Worm (Caenorhabditis elegans) whole organism, late embryonic: ENCODE data around the gene best-14.

Experiments used
- C08G9.2 ChIP-seq: sonication (generic microtip); optimal IDR thresholded peaks from 2 replicates; lab custom pipeline; 2016; ENCODE audit warnings: mild to moderate bottlenecking, missing genetic modification characterization, moderate library complexity, missing compliant biosample characterization
- K02D7.2 ChIP-seq: sonication (generic microtip); optimal IDR thresholded peaks from 2 replicates; lab custom pipeline; 2017; ENCODE audit warnings: mild to moderate bottlenecking, missing genetic modification characterization, missing compliant biosample characterization
- K09A11.1 ChIP-seq: sonication (generic microtip); optimal IDR thresholded peaks from 2 replicates; lab custom pipeline; 2017; ENCODE audit warnings: antibody characterized with exemption, mild to moderate bottlenecking, missing genetic modification characterization, missing compliant biosample characterization; ENCODE audit not compliant: insufficient read depth
- T23F11.4 ChIP-seq: fragments of 200-800 bp; sonication (Bioruptor generic); optimal IDR thresholded peaks from 2 replicates; lab custom pipeline; 2018; ENCODE audit warnings: mild to moderate bottlenecking, missing genetic modification characterization, missing compliant biosample characterization
- ama-1 ChIP-seq: fragments of 150-350 bp; optimal IDR thresholded peaks from 2 replicates; lab custom pipeline; 2014
- ceh-19 ChIP-seq: fragments of 200-800 bp; sonication (Bioruptor generic); optimal IDR thresholded peaks from 2 replicates; lab custom pipeline; 2018; ENCODE audit warnings: mild to moderate bottlenecking, missing genetic modification characterization, missing compliant biosample characterization
- ceh-24 ChIP-seq: sonication (generic microtip); optimal IDR thresholded peaks from 2 replicates; lab custom pipeline; 2016; ENCODE audit warnings: mild to moderate bottlenecking, missing genetic modification characterization, missing compliant biosample characterization
- ceh-31 ChIP-seq: sonication (generic microtip); optimal IDR thresholded peaks from 2 replicates; lab custom pipeline; 2016; ENCODE audit warnings: missing genetic modification characterization, missing compliant biosample characterization
- ceh-45 ChIP-seq: fragments of 200-800 bp; sonication (Bioruptor generic); IDR thresholded peaks from 2 replicates; pipeline ENCODE4 v1.3.6; 2022; ENCODE audit warnings: missing genetic modification reagents, missing genetic modification characterization, missing compliant biosample characterization
- ceh-48 ChIP-seq: sonication (generic microtip); optimal IDR thresholded peaks from 2 replicates; lab custom pipeline; 2016; ENCODE audit warnings: missing genetic modification characterization, inconsistent platforms, missing compliant biosample characterization
- ceh-6 ChIP-seq: fragments of 200-800 bp; sonication (Bioruptor generic); optimal IDR thresholded peaks from 2 replicates; lab custom pipeline; 2018; ENCODE audit warnings: mild to moderate bottlenecking, missing genetic modification characterization, missing compliant biosample characterization
- che-1 ChIP-seq: sonication (generic microtip); optimal IDR thresholded peaks from 2 replicates; lab custom pipeline; 2016; ENCODE audit warnings: mild to moderate bottlenecking, missing genetic modification characterization, missing compliant biosample characterization
- elt-2 ChIP-seq: sonication (generic microtip); optimal IDR thresholded peaks from 2 replicates; lab custom pipeline; 2016; ENCODE audit warnings: missing genetic modification reagents, missing genetic modification characterization, missing compliant biosample characterization
- fax-1 ChIP-seq: sonication (generic microtip); optimal IDR thresholded peaks from 2 replicates; lab custom pipeline; 2016; ENCODE audit warnings: missing genotype, missing genetic modification characterization, missing compliant biosample characterization
- gmeb-2 ChIP-seq: sonication (generic microtip); optimal IDR thresholded peaks from 2 replicates; lab custom pipeline; 2016; ENCODE audit warnings: missing genetic modification characterization, inconsistent platforms, missing compliant biosample characterization
- hlh-13 ChIP-seq: fragments of 200-800 bp; sonication (Bioruptor generic); optimal IDR thresholded peaks from 2 replicates; lab custom pipeline; 2018; ENCODE audit warnings: mild to moderate bottlenecking, missing genetic modification characterization, missing compliant biosample characterization
- hlh-30 ChIP-seq: sonication (generic microtip); optimal IDR thresholded peaks from 2 replicates; lab custom pipeline; 2017; ENCODE audit warnings: antibody characterized with exemption, missing genetic modification characterization, missing compliant biosample characterization; ENCODE audit not compliant: insufficient read depth
- hlh-6 ChIP-seq: sonication (generic microtip); optimal IDR thresholded peaks from 2 replicates; lab custom pipeline; 2016; ENCODE audit warnings: missing genotype, missing genetic modification characterization, missing compliant biosample characterization
- lim-6 ChIP-seq: sonication (generic microtip); optimal IDR thresholded peaks from 2 replicates; lab custom pipeline; 2016; ENCODE audit warnings: missing genetic modification characterization, missing compliant biosample characterization
- mec-3 ChIP-seq: sonication (generic microtip); optimal IDR thresholded peaks from 2 replicates; lab custom pipeline; 2016; ENCODE audit warnings: borderline replicate concordance, missing genetic modification characterization, missing compliant biosample characterization
- nfya-1 ChIP-seq: sonication (generic microtip); optimal IDR thresholded peaks from 2 replicates; lab custom pipeline; 2017; ENCODE audit warnings: missing genetic modification characterization, mild to moderate bottlenecking, missing compliant biosample characterization, antibody characterized with exemption, moderate library complexity
- nhr-232 ChIP-seq: sonication (generic microtip); optimal IDR thresholded peaks from 2 replicates; lab custom pipeline; 2016; ENCODE audit warnings: missing genetic modification characterization, missing compliant biosample characterization
- odd-2 ChIP-seq: sonication (generic microtip); optimal IDR thresholded peaks from 2 replicates; lab custom pipeline; 2017; ENCODE audit warnings: antibody characterized with exemption, mild to moderate bottlenecking, missing genetic modification characterization, missing compliant biosample characterization
- pag-3 ChIP-seq: sonication (generic microtip); optimal IDR thresholded peaks from 2 replicates; lab custom pipeline; 2016; ENCODE audit warnings: missing compliant biosample characterization, missing genetic modification characterization, borderline replicate concordance
- pat-9 ChIP-seq: fragments of 200-800 bp; sonication (Bioruptor generic); optimal IDR thresholded peaks from 2 replicates; lab custom pipeline; 2018; ENCODE audit warnings: mild to moderate bottlenecking, missing genetic modification characterization, moderate library complexity, missing compliant biosample characterization
- pax-1 ChIP-seq: fragments of 150-350 bp; optimal IDR thresholded peaks from 2 replicates; lab custom pipeline; 2014; ENCODE audit warnings: missing biosample characterization, missing genetic modification characterization
- pha-2 ChIP-seq: sonication (generic microtip); optimal IDR thresholded peaks from 2 replicates; lab custom pipeline; 2017; ENCODE audit warnings: mild to moderate bottlenecking, missing genetic modification characterization, missing compliant biosample characterization
- pqm-1 ChIP-seq: sonication (generic microtip); optimal IDR thresholded peaks from 2 replicates; lab custom pipeline; 2016; ENCODE audit warnings: missing genetic modification characterization, missing compliant biosample characterization
- ref-2 ChIP-seq: sonication (generic microtip); optimal IDR thresholded peaks from 2 replicates; lab custom pipeline; 2016; ENCODE audit warnings: missing genetic modification characterization, missing compliant biosample characterization
- syd-9 ChIP-seq: sonication (generic microtip); optimal IDR thresholded peaks from 2 replicates; lab custom pipeline; 2016; ENCODE audit warnings: mild to moderate bottlenecking, missing genetic modification characterization, moderate library complexity, missing compliant biosample characterization
- tbx-7 ChIP-seq: sonication (generic microtip); optimal IDR thresholded peaks from 2 replicates; lab custom pipeline; 2016; ENCODE audit warnings: missing genotype, missing genetic modification characterization, missing compliant biosample characterization
- unc-3 ChIP-seq, 2 experiments: fragments of 200-800 bp in 1 of 2; sonication (Bioruptor generic) in 1 of 2; sonication (generic microtip) in 1 of 2; conservative IDR thresholded peaks in 1 of 2; optimal IDR thresholded peaks in 1 of 2; 2 replicates each; pipeline versions ENCODE4 v1.3.6 to Lab custom; 2016 to 2022; ENCODE audit warnings: missing compliant biosample characterization in 2 of 2, missing genetic modification characterization in 2 of 2, missing genetic modification reagents in 1 of 2
- unc-55 ChIP-seq: sonication (generic microtip); optimal IDR thresholded peaks from 2 replicates; lab custom pipeline; 2017; ENCODE audit warnings: missing biosample characterization, missing genetic modification reagents, missing genetic modification characterization
- zip-5 ChIP-seq: sonication (generic microtip); optimal IDR thresholded peaks from 2 replicates; lab custom pipeline; 2016; ENCODE audit warnings: missing genetic modification characterization, missing compliant biosample characterization
- ztf-16 ChIP-seq: sonication (generic microtip); optimal IDR thresholded peaks from 2 replicates; lab custom pipeline; 2017; ENCODE audit warnings: missing genetic modification characterization, missing compliant biosample characterization

best-14 gene

DNA sequence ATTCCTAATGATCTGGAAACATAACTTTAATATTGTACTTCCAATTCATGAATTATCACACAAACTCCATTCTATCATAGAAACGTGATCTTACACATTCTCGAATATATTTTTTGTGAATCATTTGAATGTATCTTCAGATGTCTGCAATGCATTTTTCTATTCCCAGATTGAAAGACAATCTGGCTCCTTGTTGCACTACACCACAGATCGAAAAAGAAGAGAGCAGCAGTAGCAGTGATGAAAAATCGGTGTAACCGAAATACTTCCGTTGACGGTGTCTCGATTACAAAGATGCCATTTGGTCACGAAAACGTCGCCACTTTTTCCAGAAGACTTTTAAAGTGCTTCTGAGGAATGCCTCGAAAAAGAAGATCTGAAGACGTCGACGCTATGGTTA lies 17.8 kb upstream of the best-14 start, which contains the start of gene degt-1:
Gene degt-1, plus strand, starts transcription at position 301 of the 400 bp plus-strand sequence.
- TF ChIP-seq ztf-16 (tag; lab: Kevin White, UChicago): no peak
- no peak for TF ChIP-seq zip-5 (tag; lab: Kevin White, UChicago)
- no peak for TF ChIP-seq odd-2 (tag; lab: Kevin White, UChicago)
- no peak for TF ChIP-seq hlh-6
- TF ChIP-seq tbx-7 (tag; lab: Kevin White, UChicago): no peak
- TF ChIP-seq ceh-45 (GFP tag; lab: Robert Waterston, UW): no peak
- TF ChIP-seq elt-2: no peak
- no peak for TF ChIP-seq che-1 (tag; lab: Kevin White, UChicago)
- TF ChIP-seq, all 69 proteins: peak for 0

DNA sequence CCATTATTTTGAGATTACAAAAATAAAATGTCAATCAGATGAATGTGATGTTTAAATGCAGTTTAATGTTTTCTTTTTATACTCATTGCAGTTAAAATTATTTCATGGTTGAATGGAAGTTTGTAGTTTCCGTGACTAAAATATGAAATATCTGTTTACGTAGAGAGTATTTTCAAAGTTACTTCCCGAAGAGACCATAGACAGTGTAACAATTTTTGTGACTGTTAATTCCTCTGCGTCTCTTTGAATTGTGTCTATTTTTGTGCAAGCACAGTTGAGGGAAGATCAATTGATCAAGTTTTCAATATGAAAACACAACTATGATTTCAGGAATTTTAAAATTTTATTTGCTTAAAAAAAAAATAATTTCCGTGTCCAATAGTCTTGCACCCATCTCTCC lies 11.0 kb upstream of the best-14 start, which contains the start of gene F25D1.5:
Gene F25D1.5, minus strand, starts transcription at position 35 of the 400 bp plus-strand sequence.
- TF ChIP-seq unc-3 (GFP tag; conservative IDR thresholded peaks at IDR 0.05; lab: Robert Waterston, UW) (no peak), unc-3 (tag; optimal IDR thresholded peaks at IDR 0.05; lab: Kevin White, UChicago) (no peak), mec-3 (tag; lab: Kevin White, UChicago) (no peak), pag-3 (tag; lab: Kevin White, UChicago) (no peak), hlh-30 (no peak), hlh-13 (GFP tag; lab: Kevin White, UChicago) (no peak), ceh-6 (no peak), ref-2 (tag; lab: Kevin White, UChicago) (no peak), syd-9 (tag; lab: Kevin White, UChicago) (no peak), K09A11.1 (no peak), ceh-24 (tag; lab: Kevin White, UChicago) (no peak), gmeb-2 (no peak), C08G9.2 (no peak), unc-55 (no peak), nhr-232 (tag; lab: Kevin White, UChicago) (no peak), pha-2 (tag; lab: Kevin White, UChicago) (no peak), lim-6 (tag; lab: Kevin White, UChicago) (no peak)

- TF ChIP-seq pat-9 (tag; lab: Kevin White, UChicago): no peak
These were observed 8.8 kb upstream of the best-14 start, which contains the start of gene srd-34 for ce11 chrV:10548981-10549380. srd-34 (minus strand) TSS chrV:10549081.

DNA sequence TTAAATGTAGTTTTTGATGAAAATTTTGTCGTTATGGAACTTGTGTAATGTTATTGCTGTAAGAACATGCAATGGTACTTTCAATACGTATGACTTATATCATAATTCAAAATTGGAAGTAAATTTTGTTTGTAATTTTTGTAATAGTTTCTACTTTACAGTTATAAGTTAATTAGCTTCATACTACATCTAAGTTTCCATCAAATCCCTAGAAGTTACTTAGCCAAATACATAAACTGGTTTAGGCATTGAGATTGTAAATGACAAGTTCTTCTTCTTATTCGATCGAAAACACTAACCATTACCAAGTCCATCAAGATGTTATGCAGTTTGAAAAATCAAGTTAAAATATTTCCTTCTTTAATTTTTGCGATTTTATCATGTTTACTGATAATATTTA lies 8.1 kb upstream of the best-14 start, which contains the start of gene F32G8.2:
Gene F32G8.2, plus strand, starts transcription at position 301 of the 400 bp plus-strand sequence.
- TF ChIP-seq K02D7.2 (tag; lab: Kevin White, UChicago) (no peak), pax-1 (tag; lab: Kevin White, UChicago) (no peak), ama-1 (lab: Kevin White, UChicago) (no peak), ceh-48 (tag; lab: Kevin White, UChicago) (no peak), pat-9 (tag; lab: Kevin White, UChicago) (no peak), unc-3 (GFP tag; conservative IDR thresholded peaks at IDR 0.05; lab: Robert Waterston, UW) (no peak), unc-3 (tag; optimal IDR thresholded peaks at IDR 0.05; lab: Kevin White, UChicago) (no peak), pqm-1 (tag; lab: Kevin White, UChicago) (no peak), nfya-1 (tag; lab: Kevin White, UChicago) (no peak), ceh-31 (tag; lab: Kevin White, UChicago) (no peak), ceh-19 (no peak), ceh-6 (no peak), hlh-6 (no peak), fax-1 (tag; lab: Kevin White, UChicago) (no peak), ceh-24 (tag; lab: Kevin White, UChicago) (no peak), T23F11.4 (GFP tag; lab: Kevin White, UChicago) (no peak), hlh-30 (no peak)
